Fruit fly (Drosophila melanogaster) whole organism, prepupa: Measurements from ENCODE around the gene CG43373.

Experiments
- CG11294 ChIP-seq: fragments of 200-800 bp; sonication (Bioruptor generic); IDR thresholded peaks from 2 replicates; pipeline ENCODE4 v1.3.6; 2022; ENCODE audit warnings: missing biosample characterization, missing genetic modification characterization
- CG1621 ChIP-seq: fragments of 200-800 bp; sonication (Bioruptor generic); optimal IDR thresholded peaks from 3 replicates; lab custom pipeline; 2018; ENCODE audit warnings: missing biosample characterization, mild to moderate bottlenecking, missing genetic modification characterization
- CG16779 ChIP-seq: fragments of 200-800 bp; sonication (Bioruptor generic); optimal IDR thresholded peaks from 3 replicates; lab custom pipeline; 2017; ENCODE audit warnings: missing biosample characterization, mild to moderate bottlenecking, missing genetic modification characterization
- CG32006 ChIP-seq: fragments of 200-800 bp; sonication (Bioruptor generic); optimal IDR thresholded peaks from 3 replicates; lab custom pipeline; 2017; ENCODE audit warnings: missing biosample characterization, mild to moderate bottlenecking, missing genetic modification characterization
- Met ChIP-seq: fragments of 200-800 bp; sonication (Bioruptor generic); optimal IDR thresholded peaks from 3 replicates; lab custom pipeline; 2016; ENCODE audit warnings: missing biosample characterization, missing genetic modification characterization
- esn ChIP-seq: fragments of 200-800 bp; sonication (Bioruptor generic); optimal IDR thresholded peaks from 2 replicates; lab custom pipeline; 2016; ENCODE audit warnings: missing biosample characterization, mild to moderate bottlenecking, missing genetic modification characterization, moderate library complexity

CG43373 gene

dm6 chr3L:16442628-16443027, 100.5 kb downstream of the CG43373 start (continued):
- TF ChIP-seq Met (GFP tag; lab: Kevin White, UChicago) (no peak), CG32006 (GFP tag; lab: Kevin White, UChicago) (peak; percentile 54), CG16779 (tag; lab: Kevin White, UChicago) (no peak), CG11294 (GFP tag; lab: Robert Waterston, UW) (no peak), esn (GFP tag; lab: Kevin White, UChicago) (no peak), CG1621 (tag; lab: Kevin White, UChicago) (no peak)
- TF ChIP-seq, all 60 proteins: peak for 4
